Worm (Caenorhabditis elegans) whole organism, mixed stage, embryonic: ENCODE data around the gene Y73B6BL.14.

Experiments used
- ces-1 ChIP-seq: fragments of 150-350 bp; optimal IDR thresholded peaks from 2 replicates; lab custom pipeline; 2014; ENCODE audit warnings: missing biosample characterization, missing genetic modification reagents, missing genetic modification characterization
- drap-1 ChIP-seq: fragments of 200-800 bp; sonication (Bioruptor generic); optimal IDR thresholded peaks from 3 replicates; lab custom pipeline; 2018; ENCODE audit warnings: mild to moderate bottlenecking, missing genetic modification characterization, missing compliant biosample characterization
- mab-5 ChIP-seq: fragments of 150-350 bp; optimal IDR thresholded peaks from 2 replicates; lab custom pipeline; 2014; ENCODE audit warnings: missing biosample characterization, missing genetic modification characterization

DNA sequence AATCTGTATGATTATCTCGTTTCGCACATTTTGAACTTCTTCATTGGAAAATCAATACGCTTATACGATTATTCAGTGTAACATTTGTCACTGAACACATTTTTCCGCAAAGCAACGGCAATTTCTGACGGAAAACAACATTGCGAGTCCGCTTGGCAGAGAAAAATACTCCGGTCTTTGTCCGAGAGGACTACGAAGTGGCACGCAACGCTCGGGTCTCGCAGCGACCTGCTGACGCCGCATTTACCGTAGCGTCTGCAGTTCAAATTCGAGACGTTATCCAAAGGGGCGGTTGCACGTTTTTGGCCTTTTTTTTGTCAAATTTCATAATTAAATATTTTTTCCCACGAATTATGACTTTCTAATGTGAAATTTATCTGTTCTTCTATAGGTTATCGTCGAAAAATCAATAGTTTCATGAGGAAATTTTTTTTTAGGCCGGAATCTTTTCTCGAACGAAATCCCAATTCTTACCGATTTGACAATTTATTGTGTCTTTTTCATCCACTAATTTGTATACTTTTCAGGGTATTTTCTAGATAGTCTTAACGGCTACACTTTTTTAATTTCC, 19.0 kb downstream of the Y73B6BL.14 start, which contains the start of gene sqd-1:
- TF ChIP-seq ces-1 (peak; percentile 76), mab-5 (tag; lab: Kevin White, UChicago) (no peak), drap-1 (peak; percentile 72)
